Fruit fly (Drosophila melanogaster): ENCODE results near the gene CG11226.
A peak's percentile ranks its signal among the peaks of the same experiment; 100 is the strongest.

DNA sequence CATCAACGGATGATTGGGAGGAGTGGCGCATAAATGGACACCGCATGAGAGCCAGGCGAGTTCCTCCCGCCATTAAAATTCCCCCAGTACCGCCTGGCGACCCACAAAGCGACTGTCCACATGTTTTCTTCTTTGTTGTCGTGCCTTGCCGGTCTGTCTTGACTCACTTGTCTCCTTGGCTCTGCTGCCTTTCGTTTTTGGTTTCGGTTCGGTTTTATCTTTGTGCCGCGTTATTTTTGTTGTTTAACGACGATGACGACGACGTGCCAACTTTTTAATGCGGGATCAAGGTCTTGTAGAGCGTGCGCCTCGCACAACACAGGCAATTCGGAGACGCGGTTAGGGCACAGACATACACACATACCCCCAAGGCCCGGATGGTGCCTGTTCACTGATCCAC is 34.9 kb upstream of the CG11226 start:
- TF ChIP-seq psq (GFP tag; optimal IDR thresholded peaks at IDR 0.05) (peak; percentile 35), h (GFP tag; optimal IDR thresholded peaks at IDR 0.05) (no peak), fru (GFP tag; optimal IDR thresholded peaks at IDR 0.05) (no peak)
